Fruit fly (Drosophila melanogaster) whole organism, prepupa: Measurements from ENCODE around the gene CG1999.

Experiments
- fd59A ChIP-seq: fragments of 200-800 bp; sonication (Bioruptor generic); optimal IDR thresholded peaks from 2 replicates; lab custom pipeline; 2017; ENCODE audit warnings: missing biosample characterization, mild to moderate bottlenecking, missing genetic modification characterization, missing genetic modification reagents
- pdm3 ChIP-seq: fragments of 200-800 bp; sonication (Bioruptor generic); optimal IDR thresholded peaks from 3 replicates; lab custom pipeline; 2016; ENCODE audit warnings: missing biosample characterization, missing genetic modification characterization
- vri ChIP-seq: fragments of 200-800 bp; sonication (Bioruptor generic); optimal IDR thresholded peaks from 3 replicates; lab custom pipeline; 2016; ENCODE audit warnings: missing biosample characterization, mild to moderate bottlenecking, missing genetic modification characterization

DNA sequence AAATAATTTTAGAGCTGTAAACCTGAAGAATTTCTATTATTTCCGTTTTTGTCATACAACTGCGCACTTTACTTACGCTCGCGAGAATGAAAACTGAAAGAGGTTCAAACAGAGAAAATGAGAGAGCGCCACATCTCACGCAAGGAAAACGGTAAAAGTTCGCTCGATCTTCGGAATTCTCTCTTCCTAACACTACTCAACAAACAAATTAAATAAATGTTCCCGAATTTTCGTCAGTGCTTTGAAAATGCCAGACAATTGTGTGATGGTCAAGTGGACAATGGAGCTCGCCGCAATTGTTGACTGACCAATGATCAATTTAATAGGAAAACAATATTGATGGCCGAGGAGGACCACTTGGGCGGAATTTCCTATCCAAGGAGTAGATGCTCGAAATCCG lies 47.1 kb downstream of the CG1999 start, which contains the start of gene CG1677:
- no peak for TF ChIP-seq vri (GFP tag; lab: Kevin White, UChicago)
- TF ChIP-seq pdm3 = no peak
- no peak for TF ChIP-seq fd59A
